Fruit fly (Drosophila melanogaster) whole organism, embryonic: ENCODE data around the gene run.

Experiments
- ATbp ChIP-seq: fragments of 200-800 bp; sonication (Bioruptor generic); optimal IDR thresholded peaks from 2 replicates; lab custom pipeline; 2017; ENCODE audit warnings: missing biosample characterization, mild to moderate bottlenecking, missing genetic modification characterization, missing genetic modification reagents
- Abd-B ChIP-seq: fragments of 200-800 bp; sonication (Bioruptor generic); optimal IDR thresholded peaks from 2 replicates; lab custom pipeline; 2018; ENCODE audit warnings: missing biosample characterization, mild to moderate bottlenecking, missing genetic modification characterization, moderate library complexity
- Adf1 ChIP-seq: fragments of 200-800 bp; sonication (Bioruptor generic); IDR thresholded peaks from 2 replicates; pipeline ENCODE4 v1.3.6; 2022; ENCODE audit warnings: missing biosample characterization, missing genetic modification characterization
- Atf6 ChIP-seq: fragments of 200-800 bp; sonication (Bioruptor generic); IDR thresholded peaks from 2 replicates; pipeline ENCODE4 v1.3.6; 2022; ENCODE audit warnings: missing biosample characterization, missing genetic modification characterization
- Bdp1 ChIP-seq: fragments of 200-800 bp; sonication (Bioruptor generic); optimal IDR thresholded peaks from 3 replicates; lab custom pipeline; 2016; ENCODE audit warnings: missing biosample characterization, missing genetic modification characterization
- Bteb2 ChIP-seq: fragments of 200-800 bp; sonication (Bioruptor generic); optimal IDR thresholded peaks from 2 replicates; lab custom pipeline; 2016; ENCODE audit warnings: missing biosample characterization, missing genetic modification characterization
- CG10209 ChIP-seq: fragments of 200-800 bp; sonication (Bioruptor generic); optimal IDR thresholded peaks from 3 replicates; lab custom pipeline; 2017; ENCODE audit warnings: missing biosample characterization, mild to moderate bottlenecking, missing genetic modification characterization, missing genetic modification reagents
- CG1024 ChIP-seq: fragments of 200-800 bp; sonication (Bioruptor generic); IDR thresholded peaks from 2 replicates; pipeline ENCODE4 v1.3.6; 2022; ENCODE audit warnings: missing biosample characterization, missing genetic modification characterization
- CG11504 ChIP-seq: fragments of 200-800 bp; sonication (Bioruptor generic); optimal IDR thresholded peaks from 3 replicates; lab custom pipeline; 2019; ENCODE audit warnings: missing biosample characterization, mild to moderate bottlenecking, missing genetic modification characterization, moderate library complexity
- CG12744 ChIP-seq: fragments of 200-800 bp; sonication (Bioruptor generic); optimal IDR thresholded peaks from 2 replicates; lab custom pipeline; 2016; ENCODE audit warnings: missing biosample characterization, missing genetic modification characterization
- CG13775 ChIP-seq: fragments of 200-800 bp; sonication (Bioruptor generic); optimal IDR thresholded peaks from 3 replicates; lab custom pipeline; 2017; ENCODE audit warnings: missing biosample characterization, mild to moderate bottlenecking, missing genetic modification characterization
- CG1647 ChIP-seq: fragments of 200-800 bp; sonication (Bioruptor generic); optimal IDR thresholded peaks from 3 replicates; lab custom pipeline; 2016; ENCODE audit warnings: missing biosample characterization, missing genetic modification characterization
- CG3065 ChIP-seq: fragments of 200-800 bp; sonication (Bioruptor generic); optimal IDR thresholded peaks from 2 replicates; lab custom pipeline; 2016; ENCODE audit warnings: missing biosample characterization, missing genetic modification characterization
- CG31365 ChIP-seq: fragments of 200-800 bp; sonication (Bioruptor generic); optimal IDR thresholded peaks from 2 replicates; lab custom pipeline; 2018; ENCODE audit warnings: missing biosample characterization, mild to moderate bottlenecking, missing genetic modification characterization
- CG3163 ChIP-seq: fragments of 200-800 bp; sonication (Bioruptor generic); optimal IDR thresholded peaks from 3 replicates; lab custom pipeline; 2016; ENCODE audit warnings: missing biosample characterization, missing genetic modification characterization
- CG3407 ChIP-seq: fragments of 200-800 bp; sonication (Bioruptor generic); optimal IDR thresholded peaks from 2 replicates; lab custom pipeline; 2018; ENCODE audit warnings: missing biosample characterization, mild to moderate bottlenecking, missing genetic modification characterization
- CG4854 ChIP-seq: fragments of 200-800 bp; sonication (Bioruptor generic); optimal IDR thresholded peaks from 2 replicates; lab custom pipeline; 2016; ENCODE audit warnings: missing biosample characterization, missing genetic modification characterization, inconsistent platforms
- CG6254 ChIP-seq: fragments of 200-800 bp; sonication (Bioruptor generic); optimal IDR thresholded peaks from 3 replicates; lab custom pipeline; 2017; ENCODE audit warnings: mild to moderate bottlenecking, missing biosample characterization, missing genetic modification reagents, missing genetic modification characterization
- CG6791 ChIP-seq: fragments of 200-800 bp; sonication (Bioruptor generic); IDR thresholded peaks from 3 replicates; pipeline ENCODE4 v1.3.6; 2022; ENCODE audit warnings: missing biosample characterization, missing genetic modification characterization; ENCODE audit not compliant: partially characterized antibody
- CG8089 ChIP-seq: fragments of 200-800 bp; sonication (Bioruptor generic); optimal IDR thresholded peaks from 3 replicates; lab custom pipeline; 2016; ENCODE audit warnings: missing biosample characterization, missing genetic modification characterization
- CG9437 ChIP-seq: fragments of 200-800 bp; sonication (Bioruptor generic); optimal IDR thresholded peaks from 2 replicates; lab custom pipeline; 2018; ENCODE audit warnings: missing biosample characterization, mild to moderate bottlenecking, missing genetic modification characterization
- CG9876 ChIP-seq: fragments of 200-800 bp; sonication (Bioruptor generic); optimal IDR thresholded peaks from 2 replicates; lab custom pipeline; 2016; ENCODE audit warnings: missing biosample characterization, missing genetic modification characterization
- Ets97D ChIP-seq: fragments of 200-800 bp; sonication (Bioruptor generic); optimal IDR thresholded peaks from 3 replicates; lab custom pipeline; 2016; ENCODE audit warnings: missing biosample characterization, missing genetic modification characterization
- Fer1 ChIP-seq: fragments of 200-800 bp; sonication (Bioruptor generic); optimal IDR thresholded peaks from 2 replicates; lab custom pipeline; 2017; ENCODE audit warnings: missing biosample characterization, mild to moderate bottlenecking, missing genetic modification characterization
- Gug ChIP-seq: fragments of 200-800 bp; sonication (Bioruptor generic); IDR thresholded peaks from 4 replicates; pipeline ENCODE4 v1.3.6; 2022; ENCODE audit warnings: missing biosample characterization, missing genetic modification characterization
- H2.0 ChIP-seq: fragments of 200-800 bp; sonication (Bioruptor generic); IDR thresholded peaks from 2 replicates; pipeline ENCODE4 v1.3.6; 2022; ENCODE audit warnings: missing biosample characterization, missing genetic modification characterization
- HLH4C ChIP-seq: fragments of 200-800 bp; sonication (Bioruptor generic); IDR thresholded peaks from 3 replicates; pipeline ENCODE4 v1.3.6; 2022; ENCODE audit warnings: missing biosample characterization, missing genetic modification characterization; ENCODE audit not compliant: partially characterized antibody
- Hr3 ChIP-seq: fragments of 200-800 bp; sonication (Bioruptor generic); optimal IDR thresholded peaks from 3 replicates; lab custom pipeline; 2016; ENCODE audit warnings: missing biosample characterization, missing genetic modification characterization
- NFAT ChIP-seq: fragments of 200-800 bp; sonication (Bioruptor generic); IDR thresholded peaks from 2 replicates; pipeline ENCODE4 v1.3.6; 2022; ENCODE audit warnings: missing biosample characterization, missing genetic modification characterization
- Ravus ChIP-seq: fragments of 200-800 bp; sonication (Bioruptor generic); IDR thresholded peaks from 2 replicates; pipeline ENCODE4 v1.3.6; 2022; ENCODE audit warnings: missing biosample characterization, missing genetic modification characterization
- Rx ChIP-seq: fragments of 200-800 bp; sonication (Bioruptor generic); IDR thresholded peaks from 2 replicates; pipeline ENCODE4 v1.3.6; 2022; ENCODE audit warnings: missing biosample characterization, missing genetic modification characterization
- Six4 ChIP-seq: fragments of 200-800 bp; sonication (Bioruptor generic); optimal IDR thresholded peaks from 2 replicates; lab custom pipeline; 2016; ENCODE audit warnings: missing biosample characterization, missing genetic modification characterization
- bbx ChIP-seq: fragments of 200-800 bp; sonication (Bioruptor generic); IDR thresholded peaks from 2 replicates; pipeline ENCODE4 v1.3.6; 2022; ENCODE audit warnings: missing biosample characterization, missing genetic modification characterization; ENCODE audit not compliant: partially characterized antibody
- bcd ChIP-seq: fragments of 200-800 bp; sonication (Bioruptor generic); optimal IDR thresholded peaks from 2 replicates; lab custom pipeline; 2017; ENCODE audit warnings: missing biosample characterization, mild to moderate bottlenecking, missing genetic modification characterization
- corto ChIP-seq: fragments of 200-800 bp; sonication (Bioruptor generic); optimal IDR thresholded peaks from 2 replicates; lab custom pipeline; 2016; ENCODE audit warnings: missing biosample characterization, mild to moderate bottlenecking, missing genetic modification characterization, moderate library complexity
- dan ChIP-seq: fragments of 200-800 bp; sonication (Bioruptor generic); IDR thresholded peaks from 2 replicates; pipeline ENCODE4 v1.3.6; 2022; ENCODE audit warnings: missing biosample characterization, missing genetic modification characterization
- danr ChIP-seq: fragments of 200-800 bp; sonication (Bioruptor generic); IDR thresholded peaks from 2 replicates; pipeline ENCODE4 v1.3.6; 2022; ENCODE audit warnings: missing biosample characterization, missing genetic modification characterization
- dpn ChIP-seq, 2 experiments: fragments of 200-800 bp; sonication (Bioruptor generic); optimal IDR thresholded peaks; 3 replicates each; lab custom pipeline; 2016; ENCODE audit warnings: missing biosample characterization in 2 of 2, missing genetic modification characterization in 2 of 2
- ems ChIP-seq: fragments of 200-800 bp; sonication (Bioruptor generic); optimal IDR thresholded peaks from 3 replicates; lab custom pipeline; 2016; ENCODE audit warnings: missing biosample characterization, missing genetic modification characterization
- hb ChIP-seq: fragments of 200-800 bp; sonication (Bioruptor generic); IDR thresholded peaks from 3 replicates; pipeline ENCODE4 v1.3.6; 2022; ENCODE audit warnings: missing biosample characterization, missing genetic modification characterization; ENCODE audit not compliant: partially characterized antibody
- insv ChIP-seq, 2 experiments: fragments of 200-800 bp; sonication (Bioruptor generic); optimal IDR thresholded peaks; 3 replicates each; lab custom pipeline; 2016 to 2018; ENCODE audit warnings: missing biosample characterization in 2 of 2, missing genetic modification characterization in 2 of 2
- mld ChIP-seq: fragments of 200-800 bp; sonication (Bioruptor generic); IDR thresholded peaks from 3 replicates; pipeline ENCODE4 v1.3.6; 2022; ENCODE audit warnings: missing biosample characterization, missing genetic modification characterization; ENCODE audit not compliant: partially characterized antibody
- nerfin-2 ChIP-seq: fragments of 200-800 bp; sonication (Bioruptor generic); IDR thresholded peaks from 2 replicates; pipeline ENCODE4 v1.3.6; 2022; ENCODE audit warnings: missing biosample characterization, missing genetic modification characterization; ENCODE audit not compliant: partially characterized antibody
- p53 ChIP-seq: fragments of 200-800 bp; sonication (Bioruptor generic); optimal IDR thresholded peaks from 2 replicates; lab custom pipeline; 2016; ENCODE audit warnings: missing biosample characterization, missing genetic modification characterization
- pb ChIP-seq: fragments of 200-800 bp; sonication (Bioruptor generic); optimal IDR thresholded peaks from 3 replicates; lab custom pipeline; 2016; ENCODE audit warnings: missing biosample characterization, missing genetic modification characterization
- ranshi ChIP-seq: fragments of 200-800 bp; sonication (Bioruptor generic); IDR thresholded peaks from 2 replicates; pipeline ENCODE4 v1.3.6; 2022; ENCODE audit warnings: missing biosample characterization, missing genetic modification characterization
- salm ChIP-seq: fragments of 200-800 bp; sonication (Bioruptor generic); optimal IDR thresholded peaks from 2 replicates; lab custom pipeline; 2018; ENCODE audit warnings: missing biosample characterization, mild to moderate bottlenecking, missing genetic modification characterization
- sr ChIP-seq: fragments of 200-800 bp; sonication (Bioruptor generic); IDR thresholded peaks from 3 replicates; pipeline ENCODE4 v1.3.6; 2022; ENCODE audit warnings: missing biosample characterization, missing genetic modification characterization
- sug ChIP-seq: fragments of 200-800 bp; optimal IDR thresholded peaks from 2 replicates; lab custom pipeline; 2019; ENCODE audit warnings: missing biosample characterization, mild to moderate bottlenecking, missing genetic modification characterization, moderate library complexity
- wek ChIP-seq: fragments of 200-800 bp; sonication (Bioruptor generic); optimal IDR thresholded peaks from 3 replicates; lab custom pipeline; 2018; ENCODE audit warnings: missing biosample characterization, mild to moderate bottlenecking, missing genetic modification characterization, moderate library complexity

run gene

dm6 chrX:20656535-20657350 lies 33.7 kb upstream of the run start, which contains the start of gene Cyp6v1 (continued):
- TF ChIP-seq dpn (GFP tag; optimal IDR thresholded peaks at IDR 0.05; lab: Kevin White, UChicago) (peak in 1 of 2 experiments; percentile 6), CG8089 (GFP tag; lab: Kevin White, UChicago) (no peak), Fer1 (peak; percentile 0), danr (GFP tag; lab: Robert Waterston, UW) (no peak), salm (tag; lab: Kevin White, UChicago) (no peak), Bdp1 (GFP tag; lab: Kevin White, UChicago) (no peak), CG4854 (no peak), CG12744 (GFP tag; lab: Kevin White, UChicago) (no peak), ranshi (no peak), sr (GFP tag; lab: Robert Waterston, UW) (no peak), Ets97D (GFP tag; lab: Kevin White, UChicago) (no peak), bcd (GFP tag; lab: Kevin White, UChicago) (peak; percentile 63), pb (GFP tag; lab: Kevin White, UChicago) (no peak), dan (GFP tag; lab: Robert Waterston, UW) (no peak), CG3407 (GFP tag; lab: Kevin White, UChicago) (no peak), CG6791 (GFP tag; lab: Robert Waterston, UW) (no peak), CG9876 (GFP tag; lab: Kevin White, UChicago) (no peak), Bteb2 (GFP tag; lab: Kevin White, UChicago) (no peak), CG31365 (tag; lab: Kevin White, UChicago) (no peak), CG3065 (GFP tag; lab: Kevin White, UChicago) (no peak), Adf1 (peak; percentile 91), wek (GFP tag; lab: Kevin White, UChicago) (no peak), CG1024 (GFP tag; lab: Robert Waterston, UW) (no peak), CG10209 (GFP tag; lab: Kevin White, UChicago) (peak; percentile 44), CG6254 (no peak), bbx (no peak), CG13775 (peak; percentile 62), Abd-B (peak; percentile 49), sug (tag; lab: Kevin White, UChicago) (peak; percentile 56), CG11504 (tag; lab: Kevin White, UChicago) (peak; percentile 60), insv (GFP tag; optimal IDR thresholded peaks at IDR 0.05; lab: Kevin White, UChicago) (no peak), ems (GFP tag; lab: Kevin White, UChicago) (no peak), H2.0 (no peak), CG3163 (GFP tag; lab: Kevin White, UChicago) (peak; percentile 3), CG1647 (no peak), Atf6 (GFP tag; lab: Robert Waterston, UW) (no peak), CG9437 (GFP tag; lab: Kevin White, UChicago) (peak; percentile 36), ATbp (GFP tag; lab: Kevin White, UChicago) (no peak), corto (GFP tag; lab: Kevin White, UChicago) (no peak), Rx (GFP tag; lab: Robert Waterston, UW) (no peak), Ravus (GFP tag; lab: Robert Waterston, UW) (no peak), Gug (0 out of 4 replicates have a peak, but pooled peaks have one; percentile 6), mld (no peak), p53 (GFP tag; lab: Kevin White, UChicago) (no peak), nerfin-2 (GFP tag; lab: Robert Waterston, UW) (no peak), NFAT (0 out of 2 replicates have a peak, but pooled peaks have one; percentile 10), Hr3 (GFP tag; lab: Kevin White, UChicago) (peak; percentile 34), HLH4C (GFP tag; lab: Robert Waterston, UW) (no peak), hb (no peak), Six4 (GFP tag; lab: Kevin White, UChicago) (no peak)
